Fruit fly (Drosophila melanogaster): ENCODE results near the gene Gmd.
A peak's percentile ranks its signal among the peaks of the same experiment; 100 is the strongest.

Gmd gene

dm6 chr2L:5000919-5001581 lies 24.2 kb upstream of the Gmd start (continued):
- TF ChIP-seq az2 (GFP tag; optimal IDR thresholded peaks at IDR 0.05) (no peak), HLH54F (GFP tag; optimal IDR thresholded peaks at IDR 0.05) (no peak), Antp (GFP tag; optimal IDR thresholded peaks at IDR 0.05) (peak; percentile 48), CG13287 (GFP tag; IDR thresholded peaks at IDR 0.05; ENCODE audit: partially characterized antibody) (peak; percentile 49; the same call in 1 of the 2 replicates), gcm2 (GFP tag; optimal IDR thresholded peaks at IDR 0.05) (no peak), CG1792 (GFP tag; optimal IDR thresholded peaks at IDR 0.05) (no peak), ERR (GFP tag; optimal IDR thresholded peaks at IDR 0.05) (peak; percentile 49), Hr39 (optimal IDR thresholded peaks at IDR 0.05) (no peak), run (tag; optimal IDR thresholded peaks at IDR 0.05) (no peak), CG14667 (GFP tag; IDR thresholded peaks at IDR 0.05) (peak; percentile 24; the same call in 1 of the 2 replicates), Side (GFP tag; optimal IDR thresholded peaks at IDR 0.05) (no peak), Hmx (GFP tag; optimal IDR thresholded peaks at IDR 0.05) (no peak), CG17385 (GFP tag; optimal IDR thresholded peaks at IDR 0.05) (no peak), nau (GFP tag; optimal IDR thresholded peaks at IDR 0.05) (no peak), seq (GFP tag; IDR thresholded peaks at IDR 0.05) (no peak), usp (GFP tag; optimal IDR thresholded peaks at IDR 0.05) (no peak), croc (GFP tag; conservative IDR thresholded peaks at IDR 0.05) (peak; percentile 12; the same call in 2 of the 3 replicates), Dp (GFP tag; optimal IDR thresholded peaks at IDR 0.05) (peak; percentile 93), Sry-β (GFP tag; optimal IDR thresholded peaks at IDR 0.05) (no peak), bsh (GFP tag; optimal IDR thresholded peaks at IDR 0.05) (no peak), trh (GFP tag; optimal IDR thresholded peaks at IDR 0.05) (no peak), Sry-δ (GFP tag; optimal IDR thresholded peaks at IDR 0.05) (no peak), CG14050 (GFP tag; IDR thresholded peaks at IDR 0.05) (peak; percentile 19; the same call in 2 of the 3 replicates), shn (GFP tag; optimal IDR thresholded peaks at IDR 0.05) (no peak), CG3838 (GFP tag; optimal IDR thresholded peaks at IDR 0.05) (no peak), CG17829 (tag; optimal IDR thresholded peaks at IDR 0.05) (no peak), Dbx (GFP tag; IDR thresholded peaks at IDR 0.05) (no peak), row (GFP tag; IDR thresholded peaks at IDR 0.05) (no peak; the same call in 2 of the 3 replicates), Fer3 (tag; optimal IDR thresholded peaks at IDR 0.05) (no peak), HLH3B (GFP tag; IDR thresholded peaks at IDR 0.05) (no peak), CG18619 (GFP tag; optimal IDR thresholded peaks at IDR 0.05) (no peak), zf30C (GFP tag; optimal IDR thresholded peaks at IDR 0.05) (no peak), Fer1 (GFP tag; optimal IDR thresholded peaks at IDR 0.05) (no peak), CG31441 (GFP tag; IDR thresholded peaks at IDR 0.05) (no peak), unc-4 (GFP tag; IDR thresholded peaks at IDR 0.05; ENCODE audit: partially characterized antibody) (0 out of 2 replicates have a peak, but pooled peaks have one; percentile 36), Bteb2 (GFP tag; optimal IDR thresholded peaks at IDR 0.05) (no peak), YL-1 (GFP tag; optimal IDR thresholded peaks at IDR 0.05) (peak; percentile 6), ash1 (GFP tag; optimal IDR thresholded peaks at IDR 0.05) (no peak), cg (GFP tag; optimal IDR thresholded peaks at IDR 0.05) (no peak), Kr (GFP tag; optimal IDR thresholded peaks at IDR 0.05) (no peak), CG6654 (GFP tag; optimal IDR thresholded peaks at IDR 0.05) (peak; percentile 86), CG11085 (GFP tag; IDR thresholded peaks at IDR 0.05) (peak; percentile 51), sens (GFP tag) (peak; percentile 11), CG31365 (tag; optimal IDR thresholded peaks at IDR 0.05) (peak; percentile 100), CG1233 (GFP tag; optimal IDR thresholded peaks at IDR 0.05) (no peak), Lhr (GFP tag; optimal IDR thresholded peaks at IDR 0.05) (no peak), Jarid2 (GFP tag; optimal IDR thresholded peaks at IDR 0.05) (no peak), CG8089 (GFP tag; optimal IDR thresholded peaks at IDR 0.05) (no peak), CG8281 (tag; optimal IDR thresholded peaks at IDR 0.05) (peak; percentile 58), gsb-n (tag; optimal IDR thresholded peaks at IDR 0.05) (no peak), dmrt11E (tag; optimal IDR thresholded peaks at IDR 0.05) (no peak)

All from whole organism, embryonic.